Worm (Caenorhabditis elegans) whole organism, L4 larva: ENCODE results near the gene egl-21.

Experiments used
- F37D6.2 ChIP-seq: sonication (generic microtip); optimal IDR thresholded peaks from 2 replicates; lab custom pipeline; 2016; ENCODE audit warnings: mild to moderate bottlenecking, missing genetic modification characterization, missing compliant biosample characterization
- R02D3.7 ChIP-seq: fragments of 150-350 bp; sonication (generic microtip); optimal IDR thresholded peaks from 3 replicates; lab custom pipeline; 2014; ENCODE audit warnings: missing biosample characterization, missing genetic modification characterization
- T20F7.1 ChIP-seq: fragments of 200-800 bp; sonication (Bioruptor generic); optimal IDR thresholded peaks from 2 replicates; lab custom pipeline; 2018; ENCODE audit warnings: mild to moderate bottlenecking, missing genetic modification characterization, missing compliant biosample characterization
- T26A8.4 ChIP-seq: fragments of 200-800 bp; sonication (Bioruptor generic); IDR thresholded peaks from 2 replicates; pipeline ENCODE4 v1.3.6; 2022; ENCODE audit warnings: missing genetic modification characterization, missing compliant biosample characterization
- Y5F2A.4 ChIP-seq: fragments of 200-800 bp; sonication (Bioruptor generic); optimal IDR thresholded peaks from 2 replicates; lab custom pipeline; 2018; ENCODE audit warnings: mild to moderate bottlenecking, missing genetic modification characterization, missing compliant biosample characterization
- Y75B8A.6 ChIP-seq: fragments of 200-800 bp; sonication (Bioruptor generic); IDR thresholded peaks from 2 replicates; pipeline ENCODE4 v1.3.6; 2022; ENCODE audit warnings: missing genetic modification reagents, missing genetic modification characterization, missing compliant biosample characterization
- ZK337.2 ChIP-seq: fragments of 200-800 bp; sonication (Bioruptor generic); IDR thresholded peaks from 2 replicates; pipeline ENCODE4 v1.3.6; 2022; ENCODE audit warnings: missing genetic modification reagents, missing genetic modification characterization, missing compliant biosample characterization
- ZK546.5 ChIP-seq, 2 experiments: sonication (generic microtip); optimal IDR thresholded peaks; 2 replicates each; lab custom pipeline; 2017; ENCODE audit warnings: missing biosample characterization in 2 of 2, missing genetic modification characterization in 2 of 2
- aly-2 ChIP-seq: sonication (generic microtip); optimal IDR thresholded peaks from 2 replicates; lab custom pipeline; 2018; ENCODE audit warnings: missing biosample characterization, missing genetic modification characterization
- arid-1 ChIP-seq: fragments of 200-800 bp; sonication (Bioruptor generic); conservative IDR thresholded peaks from 2 replicates; pipeline ENCODE4 v1.3.6; 2022; ENCODE audit warnings: missing genetic modification reagents, missing genetic modification characterization, missing compliant biosample characterization
- ceh-20 ChIP-seq: fragments of 200-800 bp; sonication (Bioruptor generic); IDR thresholded peaks from 2 replicates; pipeline ENCODE4 v1.3.6; 2022; ENCODE audit warnings: missing genetic modification reagents, missing genetic modification characterization, missing compliant biosample characterization
- ceh-28 ChIP-seq: fragments of 150-350 bp; optimal IDR thresholded peaks from 2 replicates; lab custom pipeline; 2014; ENCODE audit warnings: missing biosample characterization, missing genetic modification reagents, missing genetic modification characterization
- ceh-44 ChIP-seq: fragments of 200-800 bp; sonication (Bioruptor generic); IDR thresholded peaks from 2 replicates; pipeline ENCODE4 v1.3.6; 2022; ENCODE audit warnings: missing genetic modification reagents, missing genetic modification characterization, missing compliant biosample characterization
- cey-2 ChIP-seq: sonication (generic microtip); optimal IDR thresholded peaks from 3 replicates; lab custom pipeline; 2017; ENCODE audit warnings: missing genetic modification characterization, mild to moderate bottlenecking, missing compliant biosample characterization, antibody characterized with exemption, borderline replicate concordance; ENCODE audit not compliant: insufficient read depth
- daf-8 ChIP-seq: fragments of 200-800 bp; sonication (Bioruptor generic); IDR thresholded peaks from 2 replicates; pipeline ENCODE4 v1.3.6; 2022; ENCODE audit warnings: missing genetic modification characterization, missing compliant biosample characterization
- dmd-6 ChIP-seq: fragments of 200-800 bp; sonication (Bioruptor generic); IDR thresholded peaks from 2 replicates; pipeline ENCODE4 v1.3.6; 2022; ENCODE audit warnings: missing genetic modification reagents, missing genetic modification characterization, missing compliant biosample characterization
- dmd-8 ChIP-seq: fragments of 200-800 bp; sonication (Bioruptor generic); IDR thresholded peaks from 2 replicates; pipeline ENCODE4 v1.3.6; 2022; ENCODE audit warnings: missing genetic modification characterization, missing compliant biosample characterization
- duxl-1 ChIP-seq: sonication (generic microtip); optimal IDR thresholded peaks from 2 replicates; lab custom pipeline; 2016; ENCODE audit warnings: mild to moderate bottlenecking, missing genetic modification characterization, moderate library complexity, missing compliant biosample characterization; ENCODE audit not compliant: poor library complexity
- dve-1 ChIP-seq: sonication (generic microtip); optimal IDR thresholded peaks from 2 replicates; lab custom pipeline; 2017; ENCODE audit warnings: antibody characterized with exemption, mild to moderate bottlenecking, missing genetic modification characterization, missing compliant biosample characterization; ENCODE audit not compliant: insufficient read depth
- egl-43 ChIP-seq: fragments of 200-800 bp; sonication (Bioruptor generic); IDR thresholded peaks from 2 replicates; pipeline ENCODE4 v1.3.6; 2022; ENCODE audit warnings: missing genetic modification reagents, missing genetic modification characterization, missing compliant biosample characterization
- hlh-30 ChIP-seq: sonication (generic microtip); optimal IDR thresholded peaks from 2 replicates; lab custom pipeline; 2017; ENCODE audit warnings: antibody characterized with exemption, mild to moderate bottlenecking, missing genetic modification characterization, missing compliant biosample characterization; ENCODE audit not compliant: insufficient read depth
- hmg-1.1 ChIP-seq: fragments of 200-800 bp; sonication (Bioruptor generic); IDR thresholded peaks from 2 replicates; pipeline ENCODE4 v1.3.6; 2022; ENCODE audit warnings: missing genetic modification reagents, missing genetic modification characterization, missing compliant biosample characterization
- lim-7 ChIP-seq: fragments of 200-800 bp; sonication (Bioruptor generic); IDR thresholded peaks from 2 replicates; pipeline ENCODE4 v1.3.6; 2022; ENCODE audit warnings: missing genetic modification characterization, missing compliant biosample characterization
- lir-3 ChIP-seq: sonication (generic microtip); optimal IDR thresholded peaks from 2 replicates; lab custom pipeline; 2016; ENCODE audit warnings: mild to moderate bottlenecking, missing genetic modification characterization, missing compliant biosample characterization
- madf-5 ChIP-seq, 2 experiments: fragments of 200-800 bp; sonication (Bioruptor generic); IDR thresholded peaks; 2 replicates each; pipeline ENCODE4 v1.3.6; 2022; ENCODE audit warnings: missing compliant biosample characterization in 2 of 2, missing genetic modification characterization in 2 of 2
- madf-9 ChIP-seq: fragments of 200-800 bp; sonication (Bioruptor generic); conservative IDR thresholded peaks from 2 replicates; pipeline ENCODE4 v1.3.6; 2022; ENCODE audit warnings: missing genetic modification reagents, missing genetic modification characterization, missing compliant biosample characterization
- mdl-1 ChIP-seq, 2 experiments: fragments of 150-350 bp in 1 of 2; sonication (generic microtip) in 1 of 2; optimal IDR thresholded peaks; 2 replicates each; lab custom pipeline; 2014 to 2017; ENCODE audit warnings: missing biosample characterization in 2 of 2, missing genetic modification characterization in 2 of 2
- mdt-29 ChIP-seq: fragments of 200-800 bp; sonication (Bioruptor generic); IDR thresholded peaks from 2 replicates; pipeline ENCODE4 v1.3.6; 2022; ENCODE audit warnings: missing genetic modification reagents, missing genetic modification characterization, missing compliant biosample characterization
- mep-1 ChIP-seq: fragments of 150-350 bp; sonication (generic microtip); optimal IDR thresholded peaks from 3 replicates; lab custom pipeline; 2014; ENCODE audit warnings: missing biosample characterization, missing genetic modification characterization
- mxl-2 ChIP-seq: fragments of 200-800 bp; sonication (Bioruptor generic); conservative IDR thresholded peaks from 2 replicates; pipeline ENCODE4 v1.3.6; 2022; ENCODE audit warnings: missing genetic modification reagents, missing genetic modification characterization, missing compliant biosample characterization
- nhr-102 ChIP-seq: sonication (generic microtip); optimal IDR thresholded peaks from 2 replicates; lab custom pipeline; 2016; ENCODE audit warnings: mild to moderate bottlenecking, missing genetic modification characterization, moderate library complexity, missing compliant biosample characterization
- nhr-111 ChIP-seq: fragments of 200-800 bp; sonication (Bioruptor generic); optimal IDR thresholded peaks from 2 replicates; lab custom pipeline; 2018; ENCODE audit warnings: mild to moderate bottlenecking, missing genetic modification characterization, missing compliant biosample characterization
- nhr-28 ChIP-seq: fragments of 150-350 bp; optimal IDR thresholded peaks from 2 replicates; lab custom pipeline; 2014; ENCODE audit warnings: missing biosample characterization, missing genetic modification characterization
- nhr-41 ChIP-seq: fragments of 200-800 bp; sonication (Bioruptor generic); IDR thresholded peaks from 2 replicates; pipeline ENCODE4 v1.3.6; 2022; ENCODE audit warnings: missing genetic modification reagents, missing genetic modification characterization, missing compliant biosample characterization
- nhr-6 ChIP-seq: fragments of 150-350 bp; optimal IDR thresholded peaks from 2 replicates; lab custom pipeline; 2014; ENCODE audit warnings: missing biosample characterization, missing genetic modification characterization
- pha-4 ChIP-seq, 2 experiments: fragments of 150-350 bp in 1 of 2; fragments of 200-800 bp in 1 of 2; sonication (Bioruptor generic) in 1 of 2; IDR thresholded peaks in 1 of 2; optimal IDR thresholded peaks in 1 of 2; 2 replicates each; pipeline versions ENCODE4 v1.3.6 to Lab custom; 2014 to 2022; ENCODE audit warnings: missing genetic modification characterization in 2 of 2, missing genetic modification reagents in 2 of 2, missing biosample characterization in 1 of 2, missing compliant biosample characterization in 1 of 2
- php-3 ChIP-seq: fragments of 200-800 bp; sonication (Bioruptor generic); IDR thresholded peaks from 2 replicates; pipeline ENCODE4 v1.3.6; 2022; ENCODE audit warnings: missing genetic modification reagents, missing genetic modification characterization, missing compliant biosample characterization
- pqm-1 ChIP-seq: sonication (generic microtip); optimal IDR thresholded peaks from 2 replicates; lab custom pipeline; 2017; ENCODE audit warnings: missing biosample characterization, missing genetic modification characterization
- rbr-2 ChIP-seq: sonication (generic microtip); optimal IDR thresholded peaks from 2 replicates; lab custom pipeline; 2016; ENCODE audit warnings: missing genotype, missing genetic modification characterization, missing compliant biosample characterization
- saeg-2 ChIP-seq: fragments of 200-800 bp; sonication (Bioruptor generic); IDR thresholded peaks from 2 replicates; pipeline ENCODE4 v1.3.6; 2022; ENCODE audit warnings: missing genetic modification reagents, missing genetic modification characterization, missing compliant biosample characterization
- snpc-1.2 ChIP-seq: fragments of 200-800 bp; sonication (Bioruptor generic); IDR thresholded peaks from 2 replicates; pipeline ENCODE4 v1.3.6; 2022; ENCODE audit warnings: missing genetic modification reagents, missing genetic modification characterization, missing compliant biosample characterization
- spr-3 ChIP-seq: fragments of 200-800 bp; sonication (Bioruptor generic); optimal IDR thresholded peaks from 2 replicates; lab custom pipeline; 2018; ENCODE audit warnings: mild to moderate bottlenecking, missing genetic modification characterization, missing compliant biosample characterization
- unc-130 ChIP-seq: sonication (generic microtip); optimal IDR thresholded peaks from 2 replicates; lab custom pipeline; 2016; ENCODE audit warnings: missing genetic modification reagents, missing genetic modification characterization, missing compliant biosample characterization
- unc-62 ChIP-seq, 3 experiments: fragments of 150-350 bp in 1 of 3; sonication (generic microtip); optimal IDR thresholded peaks in 2 of 3; peaks in 1 of 3; 1 replicate in 1 of 3; 2 replicates in 2 of 3; lab custom pipeline; 2014 to 2017; ENCODE audit warnings: missing biosample characterization in 3 of 3, missing genetic modification characterization in 3 of 3, missing genetic modification reagents in 3 of 3, missing genotype in 1 of 3
- zag-1 ChIP-seq: fragments of 150-350 bp; optimal IDR thresholded peaks from 2 replicates; lab custom pipeline; 2014; ENCODE audit warnings: missing biosample characterization, missing genetic modification characterization
- zfp-3 ChIP-seq: fragments of 200-800 bp; sonication (Bioruptor generic); conservative IDR thresholded peaks from 2 replicates; pipeline ENCODE4 v1.3.6; 2022; ENCODE audit warnings: missing genetic modification reagents, missing genetic modification characterization, missing compliant biosample characterization
- zip-2 ChIP-seq: fragments of 150-350 bp; optimal IDR thresholded peaks from 2 replicates; lab custom pipeline; 2014; ENCODE audit warnings: missing biosample characterization, missing genetic modification characterization
- ztf-7 ChIP-seq: fragments of 150-350 bp; optimal IDR thresholded peaks from 2 replicates; lab custom pipeline; 2014; ENCODE audit warnings: missing biosample characterization, missing genetic modification characterization

Gene egl-21

DNA sequence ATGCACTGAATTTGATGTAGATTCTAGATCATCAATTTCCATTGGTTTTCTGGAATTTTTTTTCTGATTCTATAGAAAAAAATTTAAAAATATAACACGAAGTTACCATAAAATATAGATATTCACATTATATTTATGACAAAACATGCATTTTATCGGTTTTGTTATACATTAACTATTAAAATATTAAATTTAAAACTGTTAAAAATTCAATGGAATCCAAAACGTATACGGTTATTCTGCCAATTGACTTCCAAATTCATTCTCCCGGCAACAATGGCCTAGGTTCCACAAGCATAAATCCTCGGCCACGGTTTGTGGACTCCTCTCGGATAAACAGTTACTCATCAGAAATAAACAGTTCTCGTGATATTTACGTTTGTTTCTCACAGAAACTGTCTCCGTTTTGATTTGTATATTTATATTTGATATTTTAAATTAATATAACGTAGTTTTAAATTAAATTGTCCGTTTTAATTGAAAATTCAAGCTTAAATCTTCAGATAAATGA is 2.0 kb upstream of the egl-21 start, which contains the start of the genes F01D4.5 and ced-5 (continued):
- TF ChIP-seq zfp-3 (GFP tag; lab: Robert Waterston, UW) (no peak), spr-3 (GFP tag; lab: Kevin White, UChicago) (no peak), daf-8 (GFP tag; lab: Robert Waterston, UW) (no peak), zip-2 (no peak), egl-43 (GFP tag; lab: Robert Waterston, UW) (no peak), dve-1 (tag; lab: Kevin White, UChicago) (peak; percentile 89), aly-2 (tag; lab: Kevin White, UChicago) (no peak), snpc-1.2 (GFP tag; lab: Robert Waterston, UW) (0 out of 2 replicates have a peak, but pooled peaks have one; percentile 59), dmd-8 (no peak), ZK337.2 (peak; percentile 94), unc-62 (GFP tag; optimal IDR thresholded peaks at IDR 0.05 in 1 of 2; lab: Kevin White, UChicago) (no peak), unc-62 (tag; optimal IDR thresholded peaks at IDR 0.05; lab: Kevin White, UChicago) (no peak), zag-1 (tag; lab: Kevin White, UChicago) (no peak), nhr-111 (no peak), R02D3.7 (tag; lab: Kevin White, UChicago) (no peak), unc-130 (GFP tag; lab: Kevin White, UChicago) (peak; percentile 87), nhr-41 (GFP tag; lab: Robert Waterston, UW) (no peak), mep-1 (peak; percentile 71)
- TF ChIP-seq, all 104 proteins: peak for 36

DNA sequence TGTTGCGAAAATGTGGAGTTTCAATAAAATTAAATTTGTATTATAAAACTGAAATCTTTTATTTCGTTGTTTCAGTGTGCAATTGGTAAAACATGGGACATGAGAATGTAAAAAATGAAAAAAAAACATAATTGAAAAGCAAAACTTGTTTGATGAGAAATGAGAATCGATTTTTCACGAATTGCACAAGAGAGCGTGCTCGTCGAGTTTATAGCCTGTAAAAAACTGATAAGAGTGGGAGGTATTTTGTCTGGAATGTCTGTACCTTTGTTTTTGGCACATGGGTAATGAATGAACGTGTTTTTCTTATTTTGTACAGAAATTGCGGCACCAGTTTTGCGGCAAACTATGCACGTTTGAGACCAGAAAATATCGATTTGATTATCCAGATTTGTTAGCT is 941 bp upstream of the egl-21 start:
- no peak for TF ChIP-seq Y5F2A.4 (GFP tag; lab: Kevin White, UChicago)
- TF ChIP-seq mdl-1 (tag; optimal IDR thresholded peaks at IDR 0.05; lab: Kevin White, UChicago), result peak in 1 of 2 experiments; percentile 7
- no peak for TF ChIP-seq lir-3
- TF ChIP-seq saeg-2, result no peak
- no peak for TF ChIP-seq ceh-44 (GFP tag; lab: Robert Waterston, UW)
- no peak for TF ChIP-seq T20F7.1 (GFP tag; lab: Kevin White, UChicago)
- no peak for TF ChIP-seq duxl-1 (tag; lab: Kevin White, UChicago)
- no peak for TF ChIP-seq madf-9 (GFP tag; lab: Robert Waterston, UW)
- no peak for TF ChIP-seq unc-130 (GFP tag; lab: Kevin White, UChicago)
- no peak for TF ChIP-seq ztf-7 (tag; lab: Kevin White, UChicago)
- TF ChIP-seq T26A8.4 (GFP tag; lab: Robert Waterston, UW), result no peak
- peak; percentile 26 for TF ChIP-seq pqm-1 (tag; lab: Kevin White, UChicago)
- TF ChIP-seq lim-7 (GFP tag; lab: Robert Waterston, UW), result no peak
- TF ChIP-seq hmg-1.1, result no peak
- no peak for TF ChIP-seq R02D3.7 (tag; lab: Kevin White, UChicago)
- no peak for TF ChIP-seq nhr-102 (tag; lab: Kevin White, UChicago)
- no peak for TF ChIP-seq nhr-41 (GFP tag; lab: Robert Waterston, UW)
- no peak for TF ChIP-seq php-3 (GFP tag; lab: Robert Waterston, UW)
- no peak for TF ChIP-seq madf-5 (GFP tag; IDR thresholded peaks at IDR 0.05; lab: Robert Waterston, UW)
- TF ChIP-seq nhr-6 (tag; lab: Kevin White, UChicago), result no peak
- no peak for TF ChIP-seq F37D6.2 (tag; lab: Kevin White, UChicago)
- peak; percentile 26 for TF ChIP-seq nhr-28 (tag; lab: Kevin White, UChicago)
- no peak for TF ChIP-seq cey-2
- TF ChIP-seq mdt-29 (GFP tag; lab: Robert Waterston, UW), result no peak
- TF ChIP-seq hlh-30 (tag; lab: Kevin White, UChicago), result peak; percentile 22
- no peak for TF ChIP-seq Y75B8A.6 (GFP tag; lab: Robert Waterston, UW)
- TF ChIP-seq ZK546.5 (tag; optimal IDR thresholded peaks at IDR 0.05; lab: Kevin White, UChicago), result no peak
- 0 out of 2 replicates have a peak, but pooled peaks have one; percentile 9 for TF ChIP-seq dmd-6 (GFP tag; lab: Robert Waterston, UW)
- no peak for TF ChIP-seq ceh-20 (GFP tag; lab: Robert Waterston, UW)
- TF ChIP-seq rbr-2, result no peak
- no peak for TF ChIP-seq arid-1 (GFP tag; lab: Robert Waterston, UW)
- TF ChIP-seq ceh-28 (tag; lab: Kevin White, UChicago), result no peak
- TF ChIP-seq pha-4 (GFP tag; IDR thresholded peaks at IDR 0.05; lab: Robert Waterston, UW), result no peak
- no peak for TF ChIP-seq pha-4 (tag; optimal IDR thresholded peaks at IDR 0.05; lab: Kevin White, UChicago)
- TF ChIP-seq mxl-2, result no peak
